Worm (Caenorhabditis elegans) whole organism, young adult: Measurements from ENCODE around the gene C25H3.1.

Experiments used
- B0336.3 ChIP-seq: fragments of 200-800 bp; sonication (Bioruptor generic); IDR thresholded peaks from 2 replicates; pipeline ENCODE4 v1.3.6; 2022; ENCODE audit warnings: missing genetic modification characterization, missing compliant biosample characterization
- D2030.7 ChIP-seq: fragments of 200-800 bp; sonication (Bioruptor generic); IDR thresholded peaks from 2 replicates; pipeline ENCODE4 v1.3.6; 2022; ENCODE audit warnings: missing genetic modification reagents, missing genetic modification characterization, missing compliant biosample characterization
- F33H1.4 ChIP-seq: fragments of 200-800 bp; sonication (Bioruptor generic); IDR thresholded peaks from 2 replicates; pipeline ENCODE4 v1.3.6; 2022; ENCODE audit warnings: missing genetic modification reagents, missing genetic modification characterization, missing compliant biosample characterization
- F55B11.4 ChIP-seq: sonication (generic microtip); optimal IDR thresholded peaks from 2 replicates; lab custom pipeline; 2016; ENCODE audit warnings: missing compliant biosample characterization, missing genetic modification characterization, borderline replicate concordance; ENCODE audit not compliant: insufficient read depth
- ZK185.1 ChIP-seq: sonication (generic microtip); optimal IDR thresholded peaks from 2 replicates; lab custom pipeline; 2016; ENCODE audit warnings: mild to moderate bottlenecking, missing genetic modification characterization, missing compliant biosample characterization; ENCODE audit not compliant: poor library complexity, severe bottlenecking
- attf-5 ChIP-seq: fragments of 200-800 bp; sonication (Bioruptor generic); optimal IDR thresholded peaks from 2 replicates; lab custom pipeline; 2018; ENCODE audit warnings: mild to moderate bottlenecking, missing genetic modification characterization, missing compliant biosample characterization
- attf-6 ChIP-seq: fragments of 200-800 bp; sonication (Bioruptor generic); IDR thresholded peaks from 2 replicates; pipeline ENCODE4 v1.3.6; 2022; ENCODE audit warnings: missing genetic modification reagents, missing genetic modification characterization, missing compliant biosample characterization
- ccch-3 ChIP-seq: fragments of 200-800 bp; sonication (Bioruptor generic); optimal IDR thresholded peaks from 2 replicates; lab custom pipeline; 2018; ENCODE audit warnings: mild to moderate bottlenecking, missing genetic modification characterization, missing compliant biosample characterization
- chd-7 ChIP-seq: sonication (generic microtip); optimal IDR thresholded peaks from 2 replicates; lab custom pipeline; 2016; ENCODE audit warnings: mild to moderate bottlenecking, missing genetic modification characterization, moderate library complexity, missing compliant biosample characterization
- dox-1 ChIP-seq: fragments of 200-800 bp; sonication (Bioruptor generic); IDR thresholded peaks from 2 replicates; pipeline ENCODE4 v1.3.6; 2022; ENCODE audit warnings: missing genetic modification reagents, missing genetic modification characterization, missing compliant biosample characterization
- dpff-1 ChIP-seq: sonication (generic microtip); optimal IDR thresholded peaks from 2 replicates; lab custom pipeline; 2017; ENCODE audit warnings: mild to moderate bottlenecking, missing genetic modification characterization, missing compliant biosample characterization
- egl-18 ChIP-seq: fragments of 200-800 bp; sonication (Bioruptor generic); IDR thresholded peaks from 2 replicates; pipeline ENCODE4 v1.3.6; 2022; ENCODE audit warnings: missing genetic modification reagents, missing genetic modification characterization, missing compliant biosample characterization
- ets-4 ChIP-seq: fragments of 200-800 bp; sonication (Bioruptor generic); optimal IDR thresholded peaks from 2 replicates; lab custom pipeline; 2018; ENCODE audit warnings: mild to moderate bottlenecking, missing genetic modification characterization, missing compliant biosample characterization
- gei-17 ChIP-seq: fragments of 200-800 bp; sonication (Bioruptor generic); optimal IDR thresholded peaks from 2 replicates; lab custom pipeline; 2018; ENCODE audit warnings: mild to moderate bottlenecking, missing genetic modification characterization, missing compliant biosample characterization
- hmg-1.2 ChIP-seq: fragments of 200-800 bp; sonication (Bioruptor generic); IDR thresholded peaks from 2 replicates; pipeline ENCODE4 v1.3.6; 2022; ENCODE audit warnings: missing genetic modification reagents, missing genetic modification characterization, missing compliant biosample characterization
- hsf-1 ChIP-seq: fragments of 200-800 bp; sonication (Bioruptor generic); IDR thresholded peaks from 2 replicates; pipeline ENCODE4 v1.3.6; 2022; ENCODE audit warnings: missing genetic modification reagents, missing genetic modification characterization, missing compliant biosample characterization
- lag-1 ChIP-seq: fragments of 200-800 bp; sonication (Bioruptor generic); IDR thresholded peaks from 2 replicates; pipeline ENCODE4 v1.3.6; 2022; ENCODE audit warnings: missing genetic modification reagents, missing genetic modification characterization, missing compliant biosample characterization
- let-526 ChIP-seq: fragments of 200-800 bp; sonication (Bioruptor generic); IDR thresholded peaks from 2 replicates; pipeline ENCODE4 v1.3.6; 2022; ENCODE audit warnings: missing genetic modification reagents, missing genetic modification characterization, missing compliant biosample characterization
- lin-40 ChIP-seq: sonication (generic microtip); optimal IDR thresholded peaks from 2 replicates; lab custom pipeline; 2016; ENCODE audit warnings: missing genetic modification characterization, mild to moderate bottlenecking, missing compliant biosample characterization, missing genotype, missing genetic modification reagents
- madf-10 ChIP-seq: sonication (generic microtip); optimal IDR thresholded peaks from 2 replicates; lab custom pipeline; 2016; ENCODE audit warnings: mild to moderate bottlenecking, missing genetic modification characterization, missing compliant biosample characterization
- nhr-120 ChIP-seq: fragments of 200-800 bp; sonication (Bioruptor generic); IDR thresholded peaks from 2 replicates; pipeline ENCODE4 v1.3.6; 2022; ENCODE audit warnings: missing genetic modification characterization, missing compliant biosample characterization
- nhr-179 ChIP-seq: sonication (generic microtip); optimal IDR thresholded peaks from 2 replicates; lab custom pipeline; 2016; ENCODE audit warnings: mild to moderate bottlenecking, missing genetic modification characterization, missing compliant biosample characterization
- nhr-80 ChIP-seq: sonication (generic microtip); optimal IDR thresholded peaks from 2 replicates; lab custom pipeline; 2016; ENCODE audit warnings: missing genetic modification characterization, missing compliant biosample characterization
- pbrm-1 ChIP-seq: fragments of 200-800 bp; sonication (Bioruptor generic); IDR thresholded peaks from 2 replicates; pipeline ENCODE4 v1.3.6; 2022; ENCODE audit warnings: missing genetic modification reagents, missing genetic modification characterization, missing compliant biosample characterization
- pha-4 ChIP-seq: fragments of 150-350 bp; sonication (generic microtip); optimal IDR thresholded peaks from 2 replicates; lab custom pipeline; 2014; ENCODE audit warnings: missing biosample characterization, missing genetic modification reagents, missing genetic modification characterization
- tbp1 ChIP-seq: fragments of 200-800 bp; sonication (Bioruptor generic); optimal IDR thresholded peaks from 2 replicates; lab custom pipeline; 2018; ENCODE audit warnings: mild to moderate bottlenecking, missing genetic modification characterization, missing compliant biosample characterization
- zim-3 ChIP-seq: sonication (generic microtip); optimal IDR thresholded peaks from 2 replicates; lab custom pipeline; 2017; ENCODE audit warnings: mild to moderate bottlenecking, missing genetic modification characterization, moderate library complexity, missing compliant biosample characterization
- ztf-18 ChIP-seq: sonication (generic microtip); optimal IDR thresholded peaks from 2 replicates; lab custom pipeline; 2016; ENCODE audit warnings: missing genotype, mild to moderate bottlenecking, missing genetic modification characterization, missing compliant biosample characterization
- ztf-28 ChIP-seq: fragments of 200-800 bp; sonication (Bioruptor generic); IDR thresholded peaks from 2 replicates; pipeline ENCODE4 v1.3.6; 2022; ENCODE audit warnings: missing genetic modification reagents, missing genetic modification characterization, missing compliant biosample characterization

The C25H3.1 gene

DNA sequence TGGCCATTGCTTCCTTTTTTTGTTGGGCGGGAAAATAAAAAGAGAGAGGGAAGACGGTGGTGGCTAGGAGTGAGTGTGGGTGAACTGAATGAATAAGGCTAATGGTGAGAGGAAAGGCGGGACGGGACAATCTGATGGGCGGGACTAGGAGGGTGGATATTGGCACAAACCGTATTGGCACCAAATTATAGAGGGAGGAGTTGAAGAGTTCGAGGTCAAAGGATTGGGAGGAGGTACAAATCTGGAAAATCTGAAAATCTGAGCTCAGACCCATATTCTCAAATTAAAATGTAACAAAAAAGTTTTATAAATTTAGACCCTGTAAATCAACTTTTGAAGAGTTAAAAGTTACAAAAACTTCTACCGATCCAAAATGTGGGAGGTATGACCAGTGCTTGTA is 39.9 kb downstream of the C25H3.1 start, which contains the start of gene hlh-14:
hlh-14 (minus strand) TSS at position 101 of the 400 bp plus-strand sequence.
- TF ChIP-seq let-526 (GFP tag; lab: Robert Waterston, UW) = no peak
- TF ChIP-seq attf-6 (GFP tag; lab: Robert Waterston, UW) = no peak
- TF ChIP-seq tbp1 (GFP tag; lab: Kevin White, UChicago) = no peak
- TF ChIP-seq lag-1 (GFP tag; lab: Robert Waterston, UW) = no peak
- TF ChIP-seq gei-17 (GFP tag; lab: Kevin White, UChicago) = no peak
- TF ChIP-seq chd-7 (tag; lab: Kevin White, UChicago) = no peak
- no peak for TF ChIP-seq ztf-28
- TF ChIP-seq nhr-179 = no peak
- TF ChIP-seq hmg-1.2 (GFP tag; lab: Robert Waterston, UW) = no peak
- TF ChIP-seq ztf-18 (tag; lab: Kevin White, UChicago) = no peak
- no peak for TF ChIP-seq attf-5 (GFP tag; lab: Kevin White, UChicago)
- TF ChIP-seq zim-3 (tag; lab: Kevin White, UChicago) = no peak
- no peak for TF ChIP-seq F55B11.4 (tag; lab: Kevin White, UChicago)
- TF ChIP-seq D2030.7 (GFP tag; lab: Robert Waterston, UW) = no peak
- TF ChIP-seq dpff-1 = no peak
- TF ChIP-seq madf-10 (tag; lab: Kevin White, UChicago) = no peak
- TF ChIP-seq nhr-120 (GFP tag; lab: Robert Waterston, UW) = no peak
- TF ChIP-seq hsf-1 (GFP tag; lab: Robert Waterston, UW) = no peak
- no peak for TF ChIP-seq pbrm-1 (GFP tag; lab: Robert Waterston, UW)

DNA sequence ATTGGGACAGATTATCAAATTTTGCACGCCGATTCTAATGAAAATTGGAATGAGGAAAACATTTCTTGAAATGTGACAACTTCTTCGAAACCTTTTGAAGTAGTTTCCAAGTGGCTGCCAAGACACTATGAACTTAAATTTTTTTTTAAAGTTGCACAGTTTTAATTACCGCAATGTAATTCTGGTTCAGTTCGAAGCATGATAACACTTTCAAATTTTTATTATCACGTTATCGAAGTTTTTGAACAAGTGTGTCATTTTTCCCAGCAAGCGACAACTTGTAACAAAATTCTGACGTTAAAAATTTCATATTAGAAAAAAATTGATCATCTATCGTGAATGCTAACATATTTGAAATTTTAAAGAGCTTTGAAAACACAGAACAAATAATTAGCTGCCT is 43.9 kb downstream of the C25H3.1 start:
- TF ChIP-seq lin-40 (tag; lab: Kevin White, UChicago) (no peak), nhr-80 (tag; lab: Kevin White, UChicago) (peak; percentile 32)
- TF ChIP-seq, all 124 proteins: peak for 1

DNA sequence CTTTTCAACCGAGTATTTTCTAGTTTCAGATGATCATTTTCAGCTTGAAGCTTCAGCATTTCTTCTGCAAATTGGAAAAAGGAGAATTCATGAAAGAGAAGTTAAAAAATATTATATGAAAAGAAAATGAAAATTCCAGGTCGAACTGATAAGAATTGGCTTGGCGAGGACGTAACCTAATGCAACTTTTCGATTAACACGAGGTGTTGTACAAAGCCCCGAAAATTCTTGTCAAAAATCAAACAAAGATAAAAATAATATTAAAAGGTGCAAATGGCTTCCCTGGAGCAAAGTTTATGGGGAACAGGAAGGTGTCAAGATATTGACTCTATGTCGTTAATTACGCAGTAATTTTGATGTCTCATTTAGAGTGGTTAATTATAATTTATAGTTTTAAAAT is 45.5 kb downstream of the C25H3.1 start:
- peak; percentile 67 for TF ChIP-seq nhr-80 (tag; lab: Kevin White, UChicago)
- no peak for TF ChIP-seq let-526 (GFP tag; lab: Robert Waterston, UW)

DNA sequence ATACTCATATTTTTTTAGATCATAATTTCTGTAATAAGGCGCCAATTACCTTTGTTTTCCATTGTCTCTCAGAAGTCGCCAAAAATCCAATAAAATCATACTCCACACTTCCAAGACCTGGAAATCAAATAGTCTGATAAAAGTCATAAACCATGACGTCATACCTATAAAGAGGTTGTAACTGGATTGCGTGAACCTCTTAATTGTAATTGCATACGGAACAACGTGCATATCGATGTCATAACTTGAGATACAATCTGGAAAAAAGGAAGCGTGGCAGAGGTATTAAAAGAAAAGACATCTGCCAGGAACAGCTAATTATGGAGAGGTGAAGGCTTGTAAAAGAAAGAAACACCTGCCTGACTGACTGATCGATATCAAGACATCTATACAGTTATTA is 46.2 kb downstream of the C25H3.1 start, which contains the start of gene F10C1.9:
F10C1.9 (minus strand) TSS at position 197 of the 400 bp plus-strand sequence.
- no peak for TF ChIP-seq ccch-3
- TF ChIP-seq, all 124 proteins: peak for 0

DNA sequence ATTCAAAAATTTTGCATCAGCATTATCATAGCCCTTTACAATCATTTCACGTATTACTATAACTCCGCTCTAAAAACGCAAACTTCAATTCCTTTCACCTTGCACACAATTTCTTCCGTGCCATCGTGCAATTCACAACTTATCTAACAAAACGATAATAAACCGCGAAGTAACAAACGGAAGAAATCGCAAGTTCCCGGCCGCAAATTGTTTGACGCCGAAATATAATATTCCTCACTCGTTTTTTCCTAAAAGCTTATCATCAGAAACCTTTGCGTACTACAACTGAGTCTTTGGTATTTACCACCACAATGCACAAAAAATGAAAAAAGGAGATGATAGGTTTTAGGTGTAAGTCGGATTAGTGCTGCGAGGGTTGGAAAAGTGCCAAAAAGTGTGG is 48.4 kb downstream of the C25H3.1 start:
- TF ChIP-seq nhr-80 (tag; lab: Kevin White, UChicago) (peak; percentile 47), egl-18 (no peak)

DNA sequence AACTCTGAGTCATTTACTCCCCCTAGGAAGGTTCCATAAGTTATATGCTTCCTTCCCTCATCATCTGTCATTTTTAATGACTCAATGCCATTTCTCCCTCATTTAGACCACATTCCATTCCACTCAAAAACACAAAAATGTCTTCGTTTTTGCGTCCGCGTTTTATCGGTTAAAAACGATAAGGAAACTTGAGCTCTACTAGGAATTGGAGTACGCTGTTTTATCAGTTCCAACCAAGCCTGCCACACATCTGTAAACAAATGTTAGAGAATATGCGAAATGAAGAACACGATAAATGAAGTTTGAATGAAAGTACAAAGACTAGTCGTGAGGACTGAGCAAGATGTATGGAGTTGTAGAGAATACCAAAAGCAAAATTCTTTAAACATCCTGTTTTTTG is 49.5 kb downstream of the C25H3.1 start:
- TF ChIP-seq B0336.3 (GFP tag; lab: Robert Waterston, UW) = no peak
- 0 out of 2 replicates have a peak, but pooled peaks have one; percentile 26 for TF ChIP-seq dox-1 (GFP tag; lab: Robert Waterston, UW)
- no peak for TF ChIP-seq F33H1.4 (GFP tag; lab: Robert Waterston, UW)
- peak; percentile 31 for TF ChIP-seq ets-4 (GFP tag; lab: Kevin White, UChicago)
- TF ChIP-seq hmg-1.2 (GFP tag; lab: Robert Waterston, UW) = no peak
- no peak for TF ChIP-seq pha-4
- no peak for TF ChIP-seq let-526 (GFP tag; lab: Robert Waterston, UW)
- TF ChIP-seq nhr-179 = no peak
- TF ChIP-seq ZK185.1 (tag; lab: Kevin White, UChicago) = no peak
- peak; percentile 89 for TF ChIP-seq nhr-80 (tag; lab: Kevin White, UChicago)
